Worm (Caenorhabditis elegans): ENCODE results near the gene Y39B6A.13.

ce11 chrV:19142595-19142994 lies 23.4 kb upstream of the Y39B6A.13 start:
- no peak for TF ChIP-seq elt-3 (tag; optimal IDR thresholded peaks at IDR 0.05)
- TF ChIP-seq nhr-12 (tag; optimal IDR thresholded peaks at IDR 0.05), result no peak
- no peak for TF ChIP-seq pha-4 (tag; optimal IDR thresholded peaks at IDR 0.05)
- no peak for TF ChIP-seq elt-1 (tag; optimal IDR thresholded peaks at IDR 0.05; ENCODE audit: borderline replicate concordance, insufficient read depth)
- no peak for TF ChIP-seq snpc-4 (tag; optimal IDR thresholded peaks at IDR 0.05)
- TF ChIP-seq mep-1 (tag; optimal IDR thresholded peaks at IDR 0.05), result no peak
- TF ChIP-seq nhr-237 (tag; optimal IDR thresholded peaks at IDR 0.05), result no peak

All from whole organism, mixed stage, embryonic.